Worm (Caenorhabditis elegans) whole organism, L4 larva: ENCODE measurements around the gene Y71H2AM.11.
A peak's percentile ranks its signal among the peaks of the same experiment; 100 is the strongest.

Experiments used
- D1046.2 ChIP-seq: fragments of 200-800 bp; sonication (Bioruptor generic); IDR thresholded peaks from 2 replicates; pipeline ENCODE4 v1.3.6; 2022; ENCODE audit warnings: missing genetic modification characterization, missing compliant biosample characterization
- F10B5.3 ChIP-seq: sonication (generic microtip); optimal IDR thresholded peaks from 2 replicates; lab custom pipeline; 2016; ENCODE audit warnings: mild to moderate bottlenecking, missing genetic modification characterization, missing compliant biosample characterization
- F49E8.2 ChIP-seq: sonication (generic microtip); optimal IDR thresholded peaks from 2 replicates; lab custom pipeline; 2016; ENCODE audit warnings: missing compliant biosample characterization, mild to moderate bottlenecking, missing genetic modification characterization, borderline replicate concordance
- R02D3.7 ChIP-seq: fragments of 150-350 bp; sonication (generic microtip); optimal IDR thresholded peaks from 3 replicates; lab custom pipeline; 2014; ENCODE audit warnings: missing biosample characterization, missing genetic modification characterization
- T26A8.4 ChIP-seq: fragments of 200-800 bp; sonication (Bioruptor generic); IDR thresholded peaks from 2 replicates; pipeline ENCODE4 v1.3.6; 2022; ENCODE audit warnings: missing genetic modification characterization, missing compliant biosample characterization
- Y105C5A.15 ChIP-seq: fragments of 200-800 bp; sonication (Bioruptor generic); IDR thresholded peaks from 2 replicates; pipeline ENCODE4 v1.3.6; 2022; ENCODE audit warnings: missing genetic modification characterization, missing compliant biosample characterization
- Y75B8A.6 ChIP-seq: fragments of 200-800 bp; sonication (Bioruptor generic); IDR thresholded peaks from 2 replicates; pipeline ENCODE4 v1.3.6; 2022; ENCODE audit warnings: missing genetic modification reagents, missing genetic modification characterization, missing compliant biosample characterization
- ZK337.2 ChIP-seq: fragments of 200-800 bp; sonication (Bioruptor generic); IDR thresholded peaks from 2 replicates; pipeline ENCODE4 v1.3.6; 2022; ENCODE audit warnings: missing genetic modification reagents, missing genetic modification characterization, missing compliant biosample characterization
- aha-1 ChIP-seq: fragments of 150-350 bp; peaks from one replicate; lab custom pipeline; 2014; ENCODE audit warnings: missing biosample characterization, missing genetic modification characterization
- aly-2 ChIP-seq: sonication (generic microtip); optimal IDR thresholded peaks from 2 replicates; lab custom pipeline; 2018; ENCODE audit warnings: missing biosample characterization, missing genetic modification characterization
- ama-1 ChIP-seq: fragments of 150-350 bp; optimal IDR thresholded peaks from 2 replicates; lab custom pipeline; 2014; ENCODE audit warnings: inconsistent platforms, mixed read lengths
- arid-1 ChIP-seq: fragments of 200-800 bp; sonication (Bioruptor generic); conservative IDR thresholded peaks from 2 replicates; pipeline ENCODE4 v1.3.6; 2022; ENCODE audit warnings: missing genetic modification reagents, missing genetic modification characterization, missing compliant biosample characterization
- ceh-82 ChIP-seq: sonication (generic microtip); optimal IDR thresholded peaks from 2 replicates; lab custom pipeline; 2017; ENCODE audit warnings: missing biosample characterization, missing genetic modification characterization
- ces-1 ChIP-seq: fragments of 150-350 bp; sonication (generic microtip); optimal IDR thresholded peaks from 4 replicates; lab custom pipeline; 2014; ENCODE audit warnings: missing biosample characterization, missing genetic modification reagents, missing genetic modification characterization
- daf-19 ChIP-seq: fragments of 200-800 bp; sonication (Bioruptor generic); conservative IDR thresholded peaks from 2 replicates; pipeline ENCODE4 v1.3.6; 2022; ENCODE audit warnings: missing genetic modification characterization, missing compliant biosample characterization
- dmd-6 ChIP-seq: fragments of 200-800 bp; sonication (Bioruptor generic); IDR thresholded peaks from 2 replicates; pipeline ENCODE4 v1.3.6; 2022; ENCODE audit warnings: missing genetic modification reagents, missing genetic modification characterization, missing compliant biosample characterization
- dpl-1 ChIP-seq: fragments of 150-350 bp; optimal IDR thresholded peaks from 2 replicates; lab custom pipeline; 2014; ENCODE audit warnings: missing biosample characterization, missing genetic modification reagents, missing genetic modification characterization
- duxl-1 ChIP-seq: sonication (generic microtip); optimal IDR thresholded peaks from 2 replicates; lab custom pipeline; 2016; ENCODE audit warnings: mild to moderate bottlenecking, missing genetic modification characterization, moderate library complexity, missing compliant biosample characterization; ENCODE audit not compliant: poor library complexity
- dve-1 ChIP-seq: sonication (generic microtip); optimal IDR thresholded peaks from 2 replicates; lab custom pipeline; 2017; ENCODE audit warnings: antibody characterized with exemption, mild to moderate bottlenecking, missing genetic modification characterization, missing compliant biosample characterization; ENCODE audit not compliant: insufficient read depth
- egl-43 ChIP-seq: fragments of 200-800 bp; sonication (Bioruptor generic); IDR thresholded peaks from 2 replicates; pipeline ENCODE4 v1.3.6; 2022; ENCODE audit warnings: missing genetic modification reagents, missing genetic modification characterization, missing compliant biosample characterization
- fkh-10 ChIP-seq: fragments of 150-350 bp; optimal IDR thresholded peaks from 2 replicates; lab custom pipeline; 2014; ENCODE audit warnings: missing biosample characterization, missing genetic modification reagents, missing genetic modification characterization
- hif-1 ChIP-seq, 2 experiments: sonication (generic microtip); optimal IDR thresholded peaks; 2 replicates each; lab custom pipeline; 2016 to 2017; ENCODE audit warnings: missing compliant biosample characterization in 2 of 2, missing genetic modification characterization in 2 of 2, missing genetic modification reagents in 2 of 2, missing genotype in 2 of 2, mild to moderate bottlenecking in 1 of 2
- hlh-30 ChIP-seq: sonication (generic microtip); optimal IDR thresholded peaks from 2 replicates; lab custom pipeline; 2017; ENCODE audit warnings: antibody characterized with exemption, mild to moderate bottlenecking, missing genetic modification characterization, missing compliant biosample characterization; ENCODE audit not compliant: insufficient read depth
- lim-7 ChIP-seq: fragments of 200-800 bp; sonication (Bioruptor generic); IDR thresholded peaks from 2 replicates; pipeline ENCODE4 v1.3.6; 2022; ENCODE audit warnings: missing genetic modification characterization, missing compliant biosample characterization
- lin-15B ChIP-seq: fragments of 150-350 bp; sonication (generic microtip); optimal IDR thresholded peaks from 3 replicates; lab custom pipeline; 2014; ENCODE audit warnings: missing biosample characterization, missing genetic modification characterization
- lin-38 ChIP-seq: fragments of 200-800 bp; sonication (Bioruptor generic); IDR thresholded peaks from 2 replicates; pipeline ENCODE4 v1.3.6; 2022; ENCODE audit warnings: missing genetic modification reagents, missing genetic modification characterization, missing compliant biosample characterization
- lsy-2 ChIP-seq, 2 experiments: fragments of 150-350 bp in 1 of 2; sonication (generic microtip) in 1 of 2; optimal IDR thresholded peaks; 2 replicates each; lab custom pipeline; 2014 to 2017; ENCODE audit warnings: missing biosample characterization in 2 of 2, missing genetic modification characterization in 2 of 2
- mep-1 ChIP-seq: fragments of 150-350 bp; sonication (generic microtip); optimal IDR thresholded peaks from 3 replicates; lab custom pipeline; 2014; ENCODE audit warnings: missing biosample characterization, missing genetic modification characterization
- mxl-2 ChIP-seq: fragments of 200-800 bp; sonication (Bioruptor generic); conservative IDR thresholded peaks from 2 replicates; pipeline ENCODE4 v1.3.6; 2022; ENCODE audit warnings: missing genetic modification reagents, missing genetic modification characterization, missing compliant biosample characterization
- nhr-10 ChIP-seq: fragments of 150-350 bp; optimal IDR thresholded peaks from 2 replicates; lab custom pipeline; 2014; ENCODE audit warnings: missing biosample characterization, missing genetic modification characterization
- nhr-102 ChIP-seq: sonication (generic microtip); optimal IDR thresholded peaks from 2 replicates; lab custom pipeline; 2016; ENCODE audit warnings: mild to moderate bottlenecking, missing genetic modification characterization, moderate library complexity, missing compliant biosample characterization
- nhr-11 ChIP-seq: fragments of 150-350 bp; optimal IDR thresholded peaks from 2 replicates; lab custom pipeline; 2014; ENCODE audit warnings: missing biosample characterization, missing genetic modification characterization
- nhr-237 ChIP-seq: sonication (generic microtip); optimal IDR thresholded peaks from 2 replicates; lab custom pipeline; 2017; ENCODE audit warnings: missing biosample characterization, missing genetic modification characterization
- nhr-28 ChIP-seq: fragments of 150-350 bp; optimal IDR thresholded peaks from 2 replicates; lab custom pipeline; 2014; ENCODE audit warnings: missing biosample characterization, missing genetic modification characterization
- php-3 ChIP-seq: fragments of 200-800 bp; sonication (Bioruptor generic); IDR thresholded peaks from 2 replicates; pipeline ENCODE4 v1.3.6; 2022; ENCODE audit warnings: missing genetic modification reagents, missing genetic modification characterization, missing compliant biosample characterization
- rbr-2 ChIP-seq: sonication (generic microtip); optimal IDR thresholded peaks from 2 replicates; lab custom pipeline; 2016; ENCODE audit warnings: missing genotype, missing genetic modification characterization, missing compliant biosample characterization
- set-16 ChIP-seq: fragments of 200-800 bp; sonication (Bioruptor generic); IDR thresholded peaks from 2 replicates; pipeline ENCODE4 v1.3.6; 2022; ENCODE audit warnings: missing genetic modification reagents, missing genetic modification characterization, missing compliant biosample characterization
- snpc-1.2 ChIP-seq: fragments of 200-800 bp; sonication (Bioruptor generic); IDR thresholded peaks from 2 replicates; pipeline ENCODE4 v1.3.6; 2022; ENCODE audit warnings: missing genetic modification reagents, missing genetic modification characterization, missing compliant biosample characterization
- snpc-4 ChIP-seq: fragments of 150-350 bp; optimal IDR thresholded peaks from 2 replicates; lab custom pipeline; 2014; ENCODE audit warnings: missing biosample characterization, missing genetic modification characterization
- spr-1 ChIP-seq: sonication (generic microtip); optimal IDR thresholded peaks from 2 replicates; lab custom pipeline; 2016; ENCODE audit warnings: mild to moderate bottlenecking, missing genetic modification characterization, missing compliant biosample characterization
- spr-3 ChIP-seq: fragments of 200-800 bp; sonication (Bioruptor generic); optimal IDR thresholded peaks from 2 replicates; lab custom pipeline; 2018; ENCODE audit warnings: mild to moderate bottlenecking, missing genetic modification characterization, missing compliant biosample characterization
- unc-130 ChIP-seq: sonication (generic microtip); optimal IDR thresholded peaks from 2 replicates; lab custom pipeline; 2016; ENCODE audit warnings: missing genetic modification reagents, missing genetic modification characterization, missing compliant biosample characterization
- unc-39 ChIP-seq: sonication (generic microtip); optimal IDR thresholded peaks from 2 replicates; lab custom pipeline; 2017; ENCODE audit warnings: missing biosample characterization, missing genetic modification characterization
- vab-7 ChIP-seq: fragments of 200-800 bp; sonication (Bioruptor generic); IDR thresholded peaks from 2 replicates; pipeline ENCODE4 v1.3.6; 2022; ENCODE audit warnings: missing genetic modification reagents, missing genetic modification characterization, missing compliant biosample characterization
- zfp-2 ChIP-seq: sonication (generic microtip); optimal IDR thresholded peaks from 2 replicates; lab custom pipeline; 2016; ENCODE audit warnings: mild to moderate bottlenecking, missing genetic modification characterization, missing compliant biosample characterization
- ztf-7 ChIP-seq: fragments of 150-350 bp; optimal IDR thresholded peaks from 2 replicates; lab custom pipeline; 2014; ENCODE audit warnings: missing biosample characterization, missing genetic modification characterization

Gene Y71H2AM.11

ce11 chrIII:2724992-2725220 is at the start of gene Y71H2AM.11:
Y71H2AM.11 (minus strand) TSS chrIII:2725092.
- TF ChIP-seq ces-1 (GFP tag; lab: Kevin White, UChicago), result no peak
- no peak for TF ChIP-seq aly-2 (tag; lab: Kevin White, UChicago)
- TF ChIP-seq set-16 (GFP tag; lab: Robert Waterston, UW), result no peak
- TF ChIP-seq spr-1 (tag; lab: Kevin White, UChicago), result no peak
- TF ChIP-seq nhr-237 (tag; lab: Kevin White, UChicago), result no peak
- TF ChIP-seq R02D3.7 (tag; lab: Kevin White, UChicago), result no peak
- no peak for TF ChIP-seq ZK337.2 (GFP tag; lab: Robert Waterston, UW)
- no peak for TF ChIP-seq lim-7

- TF ChIP-seq egl-43 (GFP tag; lab: Robert Waterston, UW) (0 out of 2 replicates have a peak, but pooled peaks have one; percentile 7), set-16 (GFP tag; lab: Robert Waterston, UW) (peak; percentile 85), fkh-10 (no peak)
These were observed 45.9 kb upstream of the Y71H2AM.11 start for ce11 chrIII:2770752-2771151.

ce11 chrIII:2769078-2769477 is 44.2 kb upstream of the Y71H2AM.11 start:
- TF ChIP-seq Y75B8A.6 (GFP tag; lab: Robert Waterston, UW) (no peak), dpl-1 (GFP tag; lab: Kevin White, UChicago) (peak; percentile 10), F10B5.3 (tag; lab: Kevin White, UChicago) (no peak), aha-1 (tag; lab: Kevin White, UChicago) (peak; percentile 78), D1046.2 (GFP tag; lab: Robert Waterston, UW) (no peak)

- TF ChIP-seq rbr-2 (peak; percentile 85), snpc-1.2 (GFP tag; lab: Robert Waterston, UW) (peak; percentile 60; the same call in 1 of the 2 replicates), lin-38 (GFP tag; lab: Robert Waterston, UW) (peak; percentile 97), T26A8.4 (GFP tag; lab: Robert Waterston, UW) (peak; percentile 73), php-3 (GFP tag; lab: Robert Waterston, UW) (0 out of 2 replicates have a peak, but pooled peaks have one; percentile 20), dpl-1 (GFP tag; lab: Kevin White, UChicago) (peak; percentile 84), fkh-10 (peak; percentile 18), unc-130 (GFP tag; lab: Kevin White, UChicago) (peak; percentile 78), ztf-7 (no peak), nhr-28 (tag; lab: Kevin White, UChicago) (peak; percentile 53), dve-1 (peak; percentile 86), arid-1 (GFP tag; lab: Robert Waterston, UW) (peak; percentile 89), R02D3.7 (tag; lab: Kevin White, UChicago) (peak; percentile 20), mxl-2 (0 out of 2 replicates have a peak, but pooled peaks have one; percentile 19), lin-15B (tag; lab: Kevin White, UChicago) (peak; percentile 74), daf-19 (GFP tag; lab: Robert Waterston, UW) (no peak), duxl-1 (tag; lab: Kevin White, UChicago) (peak; percentile 92), Y105C5A.15 (GFP tag; lab: Robert Waterston, UW) (peak; percentile 70; the same call in 1 of the 2 replicates), nhr-10 (tag; lab: Kevin White, UChicago) (peak; percentile 46), hlh-30 (peak; percentile 87), mep-1 (tag; lab: Kevin White, UChicago) (peak; percentile 91), nhr-102 (tag; lab: Kevin White, UChicago) (peak; percentile 70), vab-7 (peak; percentile 74), spr-3 (GFP tag; lab: Kevin White, UChicago) (peak; percentile 48), lsy-2 (tag; optimal IDR thresholded peaks at IDR 0.05; lab: Kevin White, UChicago) (peak; percentile 20 to 94), snpc-4 (tag; lab: Kevin White, UChicago) (no peak), ceh-82 (tag; lab: Kevin White, UChicago) (no peak), nhr-11 (tag; lab: Kevin White, UChicago) (peak; percentile 7), hif-1 (tag; optimal IDR thresholded peaks at IDR 0.05; lab: Kevin White, UChicago) (peak in 1 of 2 experiments; percentile 68), zfp-2 (tag; lab: Kevin White, UChicago) (peak; percentile 42), ama-1 (no peak), F49E8.2 (tag; lab: Kevin White, UChicago) (peak; percentile 68), dmd-6 (peak; percentile 49; the same call in 1 of the 2 replicates), unc-39 (tag; lab: Kevin White, UChicago) (no peak), ces-1 (GFP tag; lab: Kevin White, UChicago) (peak; percentile 27)
These were observed 43.7 kb upstream of the Y71H2AM.11 start, which contains the start of gene swsn-3 for ce11 chrIII:2768635-2769034. swsn-3 (minus strand) TSS chrIII:2768679.
